Fruit fly (Drosophila melanogaster) whole organism, prepupa: ENCODE measurements around the gene net.

Experiments used
- CG11294 ChIP-seq: fragments of 200-800 bp; sonication (Bioruptor generic); IDR thresholded peaks from 2 replicates; pipeline ENCODE4 v1.3.6; 2022; ENCODE audit warnings: missing biosample characterization, missing genetic modification characterization
- CG11762 ChIP-seq: fragments of 200-800 bp; sonication (Bioruptor generic); optimal IDR thresholded peaks from 3 replicates; lab custom pipeline; 2016; ENCODE audit warnings: missing biosample characterization, missing genetic modification characterization; ENCODE audit not compliant: insufficient read depth
- CG15336 ChIP-seq: fragments of 200-800 bp; sonication (Bioruptor generic); IDR thresholded peaks from 2 replicates; pipeline ENCODE4 v1.3.6; 2022; ENCODE audit warnings: missing biosample characterization, missing genetic modification characterization
- CG3032 ChIP-seq: fragments of 200-800 bp; optimal IDR thresholded peaks from 2 replicates; lab custom pipeline; 2019; ENCODE audit warnings: missing biosample characterization, mild to moderate bottlenecking, missing genetic modification characterization, moderate library complexity
- CG31627 ChIP-seq: fragments of 200-800 bp; sonication (Bioruptor generic); optimal IDR thresholded peaks from 3 replicates; lab custom pipeline; 2016; ENCODE audit warnings: missing biosample characterization, missing genetic modification characterization
- CG32006 ChIP-seq: fragments of 200-800 bp; sonication (Bioruptor generic); optimal IDR thresholded peaks from 3 replicates; lab custom pipeline; 2017; ENCODE audit warnings: missing biosample characterization, mild to moderate bottlenecking, missing genetic modification characterization
- CG34406 ChIP-seq: fragments of 200-800 bp; sonication (Bioruptor generic); optimal IDR thresholded peaks from 3 replicates; lab custom pipeline; 2016; ENCODE audit warnings: missing biosample characterization, missing genetic modification characterization
- CG3919 ChIP-seq: fragments of 200-800 bp; sonication (Bioruptor generic); optimal IDR thresholded peaks from 3 replicates; lab custom pipeline; 2016; ENCODE audit warnings: missing biosample characterization, missing genetic modification characterization
- CG4318 ChIP-seq: fragments of 200-800 bp; sonication (Bioruptor generic); optimal IDR thresholded peaks from 3 replicates; lab custom pipeline; 2017; ENCODE audit warnings: missing biosample characterization, mild to moderate bottlenecking, missing genetic modification characterization
- CG6163 ChIP-seq: fragments of 200-800 bp; sonication (Bioruptor generic); IDR thresholded peaks from 3 replicates; pipeline ENCODE4 v1.3.6; 2022; ENCODE audit warnings: missing biosample characterization, missing genetic modification characterization
- CG6854 ChIP-seq: fragments of 200-800 bp; sonication (Bioruptor generic); optimal IDR thresholded peaks from 2 replicates; lab custom pipeline; 2017; ENCODE audit warnings: missing biosample characterization, mild to moderate bottlenecking, missing genetic modification characterization
- CG8119 ChIP-seq: fragments of 200-800 bp; sonication (Bioruptor generic); IDR thresholded peaks from 3 replicates; pipeline ENCODE4 v1.3.6; 2022; ENCODE audit warnings: missing biosample characterization, missing genetic modification characterization
- CG8319 ChIP-seq: fragments of 200-800 bp; sonication (Bioruptor generic); optimal IDR thresholded peaks from 3 replicates; lab custom pipeline; 2016; ENCODE audit warnings: missing biosample characterization, missing genetic modification characterization
- CG9139 ChIP-seq: fragments of 200-800 bp; sonication (Bioruptor generic); optimal IDR thresholded peaks from 3 replicates; lab custom pipeline; 2017; ENCODE audit warnings: missing biosample characterization, mild to moderate bottlenecking, missing genetic modification characterization
- Eip78C ChIP-seq: fragments of 200-800 bp; sonication (Bioruptor generic); peaks from one replicate; lab custom pipeline; 2016; ENCODE audit warnings: missing biosample characterization, missing genetic modification characterization
- Eip93F ChIP-seq: fragments of 200-800 bp; sonication (Bioruptor generic); optimal IDR thresholded peaks from 2 replicates; lab custom pipeline; 2016; ENCODE audit warnings: missing biosample characterization, mild to moderate bottlenecking, missing genetic modification characterization
- Ets96B ChIP-seq: fragments of 200-800 bp; optimal IDR thresholded peaks from 2 replicates; lab custom pipeline; 2019; ENCODE audit warnings: missing biosample characterization, mild to moderate bottlenecking, missing genetic modification characterization, moderate library complexity
- Gug ChIP-seq: fragments of 200-800 bp; sonication (Bioruptor generic); IDR thresholded peaks from 2 replicates; pipeline ENCODE4 v1.3.6; 2022; ENCODE audit warnings: missing biosample characterization, missing genetic modification characterization
- Hr39 ChIP-seq: fragments of 200-800 bp; sonication (Bioruptor generic); optimal IDR thresholded peaks from 2 replicates; lab custom pipeline; 2016; ENCODE audit warnings: missing biosample characterization, missing genetic modification characterization
- Hr4 ChIP-seq: fragments of 200-800 bp; sonication (Bioruptor generic); optimal IDR thresholded peaks from 3 replicates; lab custom pipeline; 2016; ENCODE audit warnings: missing biosample characterization, missing genetic modification characterization
- Lpt ChIP-seq: fragments of 200-800 bp; sonication (Bioruptor generic); optimal IDR thresholded peaks from 3 replicates; lab custom pipeline; 2016; ENCODE audit warnings: missing biosample characterization, missing genetic modification characterization
- OdsH ChIP-seq: fragments of 200-800 bp; sonication (Bioruptor generic); optimal IDR thresholded peaks from 3 replicates; lab custom pipeline; 2016; ENCODE audit warnings: missing biosample characterization, missing genetic modification characterization
- Smox ChIP-seq: fragments of 200-800 bp; sonication (Bioruptor generic); optimal IDR thresholded peaks from 3 replicates; lab custom pipeline; 2016; ENCODE audit warnings: missing biosample characterization, missing genetic modification characterization
- Sox14 ChIP-seq: fragments of 200-800 bp; sonication (Bioruptor generic); optimal IDR thresholded peaks from 3 replicates; lab custom pipeline; 2016; ENCODE audit warnings: missing biosample characterization, missing genetic modification characterization
- Sox15 ChIP-seq: fragments of 200-800 bp; sonication (Bioruptor generic); optimal IDR thresholded peaks from 3 replicates; lab custom pipeline; 2016; ENCODE audit warnings: missing biosample characterization, missing genetic modification characterization
- achi ChIP-seq: fragments of 200-800 bp; sonication (Bioruptor generic); optimal IDR thresholded peaks from 3 replicates; lab custom pipeline; 2016; ENCODE audit warnings: missing biosample characterization, missing genetic modification characterization
- cyc ChIP-seq: fragments of 200-800 bp; sonication (Bioruptor generic); optimal IDR thresholded peaks from 3 replicates; lab custom pipeline; 2016; ENCODE audit warnings: missing biosample characterization, missing genetic modification characterization
- dac ChIP-seq: fragments of 200-800 bp; sonication (Bioruptor generic); optimal IDR thresholded peaks from 2 replicates; lab custom pipeline; 2017; ENCODE audit warnings: missing biosample characterization, mild to moderate bottlenecking, missing genetic modification characterization
- dsx ChIP-seq: fragments of 200-800 bp; optimal IDR thresholded peaks from 3 replicates; lab custom pipeline; 2019; ENCODE audit warnings: missing biosample characterization, mild to moderate bottlenecking, missing genetic modification characterization, moderate library complexity; ENCODE audit not compliant: poor library complexity, severe bottlenecking
- eg ChIP-seq: fragments of 200-800 bp; sonication (Bioruptor generic); IDR thresholded peaks from 3 replicates; pipeline ENCODE4 v1.3.6; 2022; ENCODE audit warnings: missing biosample characterization, missing genetic modification characterization
- esn ChIP-seq: fragments of 200-800 bp; sonication (Bioruptor generic); optimal IDR thresholded peaks from 2 replicates; lab custom pipeline; 2016; ENCODE audit warnings: missing biosample characterization, mild to moderate bottlenecking, missing genetic modification characterization, moderate library complexity
- fd59A ChIP-seq: fragments of 200-800 bp; sonication (Bioruptor generic); optimal IDR thresholded peaks from 2 replicates; lab custom pipeline; 2017; ENCODE audit warnings: missing biosample characterization, mild to moderate bottlenecking, missing genetic modification characterization, missing genetic modification reagents
- fd85E ChIP-seq: fragments of 200-800 bp; sonication (Bioruptor generic); optimal IDR thresholded peaks from 3 replicates; lab custom pipeline; 2016; ENCODE audit warnings: missing biosample characterization, missing genetic modification characterization
- fkh ChIP-seq: fragments of 200-800 bp; sonication (Bioruptor generic); optimal IDR thresholded peaks from 3 replicates; lab custom pipeline; 2017; ENCODE audit warnings: missing biosample characterization, mild to moderate bottlenecking, missing genetic modification characterization, moderate library complexity
- lz ChIP-seq: fragments of 200-800 bp; sonication (Bioruptor generic); optimal IDR thresholded peaks from 3 replicates; lab custom pipeline; 2016; ENCODE audit warnings: missing biosample characterization, missing genetic modification characterization
- net ChIP-seq: fragments of 200-800 bp; sonication (Bioruptor generic); optimal IDR thresholded peaks from 3 replicates; lab custom pipeline; 2016; ENCODE audit warnings: missing biosample characterization, missing genetic modification characterization
- pdm3 ChIP-seq: fragments of 200-800 bp; sonication (Bioruptor generic); optimal IDR thresholded peaks from 3 replicates; lab custom pipeline; 2016; ENCODE audit warnings: missing biosample characterization, missing genetic modification characterization
- salr ChIP-seq, 2 experiments: fragments of 200-800 bp; sonication (Bioruptor generic); optimal IDR thresholded peaks; 3 replicates each; lab custom pipeline; 2016 to 2018; ENCODE audit warnings: missing biosample characterization in 2 of 2, missing genetic modification characterization in 2 of 2, mild to moderate bottlenecking in 1 of 2
- ss ChIP-seq, 2 experiments: fragments of 200-800 bp; sonication (Bioruptor generic); optimal IDR thresholded peaks; 2 replicates in 1 of 2; 3 replicates in 1 of 2; lab custom pipeline; 2017 to 2018; ENCODE audit warnings: mild to moderate bottlenecking in 2 of 2, missing biosample characterization in 2 of 2, missing genetic modification characterization in 2 of 2, moderate library complexity in 1 of 2
- svp ChIP-seq: fragments of 200-800 bp; sonication (Bioruptor generic); peaks from one replicate; lab custom pipeline; 2016; ENCODE audit warnings: missing biosample characterization, missing genetic modification characterization

Gene net

dm6 chr2L:131466-132270 is 44.5 kb upstream of the net start, which contains the start of gene Gs1 (continued):
- no peak for TF ChIP-seq Smox
- no peak for TF ChIP-seq CG8319 (GFP tag; lab: Kevin White, UChicago)
- TF ChIP-seq net (GFP tag; lab: Kevin White, UChicago), result peak; percentile 68
- peak; percentile 55; the same call in 1 of the 2 replicates for TF ChIP-seq CG15336 (GFP tag; lab: Robert Waterston, UW)
- TF ChIP-seq CG6163 (GFP tag; lab: Robert Waterston, UW), result peak; percentile 69; the same call in 2 of the 3 replicates
- no peak for TF ChIP-seq CG11294
- TF ChIP-seq salr (GFP tag; optimal IDR thresholded peaks at IDR 0.05; lab: Kevin White, UChicago), result peak in 1 of 2 experiments; percentile 21
- TF ChIP-seq cyc (GFP tag; lab: Kevin White, UChicago), result no peak
- peak; percentile 87 for TF ChIP-seq Eip78C (GFP tag; lab: Kevin White, UChicago)
- peak; percentile 58 to 72 for TF ChIP-seq ss (GFP tag; optimal IDR thresholded peaks at IDR 0.05; lab: Kevin White, UChicago)
- peak; percentile 57; the same call in 2 of the 3 replicates for TF ChIP-seq CG8119 (GFP tag; lab: Robert Waterston, UW)
- TF ChIP-seq Eip93F (GFP tag; lab: Kevin White, UChicago), result no peak
- peak; percentile 43 for TF ChIP-seq Hr4 (GFP tag; lab: Kevin White, UChicago)
- TF ChIP-seq Hr39 (GFP tag; lab: Kevin White, UChicago), result no peak
- TF ChIP-seq fd59A (GFP tag; lab: Kevin White, UChicago), result no peak
- peak; percentile 27 for TF ChIP-seq Ets96B
- TF ChIP-seq CG3919 (GFP tag; lab: Kevin White, UChicago), result peak; percentile 24
- TF ChIP-seq Sox14 (GFP tag; lab: Kevin White, UChicago), result peak; percentile 72
- no peak for TF ChIP-seq Sox15 (GFP tag; lab: Kevin White, UChicago)

- TF ChIP-seq CG31627 (GFP tag; lab: Kevin White, UChicago) (no peak), CG8119 (GFP tag; lab: Robert Waterston, UW) (0 out of 3 replicates have a peak, but pooled peaks have one; percentile 22), net (GFP tag; lab: Kevin White, UChicago) (no peak), dsx (GFP tag; lab: Kevin White, UChicago) (no peak), salr (GFP tag; optimal IDR thresholded peaks at IDR 0.05; lab: Kevin White, UChicago) (no peak), eg (GFP tag; lab: Robert Waterston, UW) (0 out of 3 replicates have a peak, but pooled peaks have one; percentile 13)
These were observed 43.5 kb upstream of the net start, which contains the start of gene CG3164 for dm6 chr2L:130691-131090. TSS of gene CG3164 (minus strand) at chr2L:130791.

dm6 chr2L:128977-129941 is 42.1 kb upstream of the net start:
- TF ChIP-seq Gug (GFP tag; lab: Robert Waterston, UW) (peak; percentile 36; the same call in 1 of the 2 replicates), pdm3 (GFP tag; lab: Kevin White, UChicago) (no peak), Eip93F (GFP tag; lab: Kevin White, UChicago) (peak; percentile 83), Sox15 (GFP tag; lab: Kevin White, UChicago) (no peak), fkh (GFP tag; lab: Kevin White, UChicago) (no peak), eg (GFP tag; lab: Robert Waterston, UW) (peak; percentile 78; the same call in 2 of the 3 replicates), CG9139 (GFP tag; lab: Kevin White, UChicago) (peak; percentile 63), CG6163 (GFP tag; lab: Robert Waterston, UW) (peak; percentile 69), CG15336 (GFP tag; lab: Robert Waterston, UW) (peak; percentile 47; the same call in 1 of the 2 replicates), esn (peak; percentile 45), CG11294 (no peak), dac (no peak), Lpt (GFP tag; lab: Kevin White, UChicago) (peak; percentile 21), CG4318 (GFP tag; lab: Kevin White, UChicago) (no peak), fd85E (GFP tag; lab: Kevin White, UChicago) (no peak), svp (GFP tag; lab: Kevin White, UChicago) (peak; percentile 87), CG3032 (tag; lab: Kevin White, UChicago) (no peak), fd59A (GFP tag; lab: Kevin White, UChicago) (no peak), achi (GFP tag; lab: Kevin White, UChicago) (peak; percentile 14), CG8319 (GFP tag; lab: Kevin White, UChicago) (peak; percentile 8), CG32006 (GFP tag; lab: Kevin White, UChicago) (no peak), CG6854 (peak; percentile 91), Smox (no peak), OdsH (no peak), salr (GFP tag; optimal IDR thresholded peaks at IDR 0.05; lab: Kevin White, UChicago) (peak in 1 of 2 experiments; percentile 10), CG11762 (GFP tag; lab: Kevin White, UChicago) (no peak), CG34406 (GFP tag; lab: Kevin White, UChicago) (no peak), lz (GFP tag; lab: Kevin White, UChicago) (peak; percentile 25), dsx (GFP tag; lab: Kevin White, UChicago) (peak; percentile 74)
